Fruit fly (Drosophila melanogaster) Kc167 (cell line): Measurements from ENCODE around the gene Dus3.

Experiments
- h ChIP-seq: fragments of >200 bp; optimal IDR thresholded peaks from 3 replicates; lab custom pipeline; 2018; ENCODE audit warnings: missing external identifiers
- insv ChIP-seq: fragments of >200 bp; optimal IDR thresholded peaks from 3 replicates; lab custom pipeline; 2018; ENCODE audit warnings: missing external identifiers
- psq ChIP-seq: fragments of >200 bp; optimal IDR thresholded peaks from 2 replicates; lab custom pipeline; 2017; ENCODE audit warnings: missing external identifiers
- ttk ChIP-seq: sonication (Bioruptor generic); optimal IDR thresholded peaks from 2 replicates; lab custom pipeline; 2017; ENCODE audit warnings: missing external identifiers

DNA sequence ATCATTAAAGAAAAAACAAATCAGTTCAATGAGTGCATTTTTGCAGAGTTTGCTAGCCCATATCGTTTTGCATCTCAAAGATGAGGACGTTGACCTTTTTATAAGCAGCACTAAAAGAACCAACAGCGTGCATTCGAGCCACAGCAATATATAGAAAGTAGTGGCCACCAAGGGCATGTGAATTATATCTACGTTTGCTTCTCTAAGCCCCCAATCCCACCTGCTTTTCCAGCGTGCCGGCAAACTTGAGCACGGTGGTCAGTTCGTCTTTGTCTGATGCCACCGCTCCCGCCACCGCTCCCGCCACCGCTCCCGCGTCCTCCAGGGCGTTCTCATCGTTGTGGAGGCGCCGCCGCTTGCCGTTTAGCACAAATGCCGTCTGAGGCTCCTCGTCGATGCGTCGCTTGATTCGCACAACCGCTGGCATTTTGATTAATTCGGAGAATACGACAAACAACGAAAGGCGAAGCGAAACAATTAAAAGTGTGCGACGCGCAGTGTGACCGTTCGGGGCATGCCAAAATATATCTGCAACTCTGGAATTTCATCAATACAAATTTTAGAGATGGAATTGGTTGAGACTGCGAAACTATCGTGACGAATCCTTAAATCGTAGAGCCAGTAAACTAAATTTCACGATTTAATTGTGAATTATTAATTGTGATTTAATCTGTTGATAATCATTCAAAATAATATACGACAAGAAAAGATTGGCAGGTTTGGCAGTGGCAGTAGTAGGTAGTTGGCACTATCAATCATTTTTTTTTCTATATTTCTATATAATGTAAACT is 36.8 kb downstream of the Dus3 start:
- TF ChIP-seq ttk (lab: Kevin White, UChicago) (no peak), psq (lab: Kevin White, UChicago) (no peak), h (lab: Kevin White, UChicago) (no peak), insv (lab: Kevin White, UChicago) (no peak)
